Fruit fly (Drosophila melanogaster) whole organism, embryonic: ENCODE measurements around the gene CG7289.
A peak's percentile ranks its signal among the peaks of the same experiment; 100 is the strongest.

Source experiments
- Asciz ChIP-seq: fragments of 200-800 bp; sonication (Bioruptor generic); optimal IDR thresholded peaks from 2 replicates; lab custom pipeline; 2017; ENCODE audit warnings: missing biosample characterization, mild to moderate bottlenecking, missing genetic modification characterization, missing genetic modification reagents
- Awh ChIP-seq: fragments of 200-800 bp; sonication (Bioruptor generic); IDR thresholded peaks from 2 replicates; pipeline ENCODE4, ENCODE4 v1.3.6; 2022; ENCODE audit warnings: missing biosample characterization, missing genetic modification characterization
- B-H2 ChIP-seq: fragments of 200-800 bp; sonication (Bioruptor generic); optimal IDR thresholded peaks from 2 replicates; lab custom pipeline; 2018; ENCODE audit warnings: missing biosample characterization, mild to moderate bottlenecking, missing genetic modification characterization
- Bdp1 ChIP-seq: fragments of 200-800 bp; sonication (Bioruptor generic); optimal IDR thresholded peaks from 3 replicates; lab custom pipeline; 2016; ENCODE audit warnings: missing biosample characterization, missing genetic modification characterization
- CG1024 ChIP-seq: fragments of 200-800 bp; sonication (Bioruptor generic); IDR thresholded peaks from 2 replicates; pipeline ENCODE4 v1.3.6; 2022; ENCODE audit warnings: missing biosample characterization, missing genetic modification characterization
- CG10366 ChIP-seq: fragments of 200-800 bp; sonication (Bioruptor generic); IDR thresholded peaks from 2 replicates; pipeline ENCODE4 v1.3.6; 2022; ENCODE audit warnings: missing biosample characterization, missing genetic modification characterization
- CG10543 ChIP-seq: fragments of 200-800 bp; sonication (Bioruptor generic); optimal IDR thresholded peaks from 3 replicates; lab custom pipeline; 2017; ENCODE audit warnings: missing biosample characterization, mild to moderate bottlenecking, missing genetic modification characterization, moderate library complexity
- CG11456 ChIP-seq: fragments of 200-800 bp; sonication (Bioruptor generic); IDR thresholded peaks from 3 replicates; pipeline ENCODE4 v1.3.6; 2022; ENCODE audit warnings: missing biosample characterization, missing genetic modification characterization
- CG12155 ChIP-seq: fragments of 200-800 bp; sonication (Bioruptor generic); optimal IDR thresholded peaks from 3 replicates; lab custom pipeline; 2016; ENCODE audit warnings: missing biosample characterization, missing genetic modification characterization
- CG12219 ChIP-seq: fragments of 200-800 bp; sonication (Bioruptor generic); optimal IDR thresholded peaks from 3 replicates; lab custom pipeline; 2018; ENCODE audit warnings: missing biosample characterization, mild to moderate bottlenecking, missing genetic modification characterization
- CG13624 ChIP-seq: fragments of 200-800 bp; sonication (Bioruptor generic); optimal IDR thresholded peaks from 2 replicates; lab custom pipeline; 2016; ENCODE audit warnings: missing biosample characterization, missing genetic modification characterization
- CG30431 ChIP-seq: fragments of 200-800 bp; sonication (Bioruptor generic); optimal IDR thresholded peaks from 2 replicates; lab custom pipeline; 2017; ENCODE audit warnings: missing biosample characterization, missing genetic modification characterization
- CG32767 ChIP-seq: fragments of 200-800 bp; sonication (Bioruptor generic); IDR thresholded peaks from 2 replicates; pipeline ENCODE4 v1.3.6; 2022; ENCODE audit warnings: missing biosample characterization, missing genetic modification characterization
- CG4282 ChIP-seq: fragments of 200-800 bp; sonication (Bioruptor generic); optimal IDR thresholded peaks from 2 replicates; lab custom pipeline; 2016; ENCODE audit warnings: missing biosample characterization, missing genetic modification characterization
- CG4360 ChIP-seq: fragments of 200-800 bp; sonication (Bioruptor generic); IDR thresholded peaks from 2 replicates; pipeline ENCODE4 v1.3.6; 2022; ENCODE audit warnings: missing biosample characterization, missing genetic modification characterization
- CG4707 ChIP-seq: fragments of 200-800 bp; sonication (Bioruptor generic); optimal IDR thresholded peaks from 2 replicates; lab custom pipeline; 2018; ENCODE audit warnings: missing biosample characterization, mild to moderate bottlenecking, missing genetic modification characterization, moderate library complexity
- CG6683 ChIP-seq: fragments of 200-800 bp; sonication (Bioruptor generic); optimal IDR thresholded peaks from 2 replicates; lab custom pipeline; 2017; ENCODE audit warnings: missing biosample characterization, mild to moderate bottlenecking, missing genetic modification characterization, missing genetic modification reagents
- CG7839 ChIP-seq: fragments of 200-800 bp; sonication (Bioruptor generic); optimal IDR thresholded peaks from 3 replicates; lab custom pipeline; 2018; ENCODE audit warnings: missing biosample characterization, mild to moderate bottlenecking, missing genetic modification characterization, moderate library complexity
- CG8388 ChIP-seq: fragments of 200-800 bp; sonication (Bioruptor generic); optimal IDR thresholded peaks from 2 replicates; lab custom pipeline; 2019; ENCODE audit warnings: missing biosample characterization, mild to moderate bottlenecking, missing genetic modification characterization, moderate library complexity
- D19B ChIP-seq: fragments of 200-800 bp; sonication (Bioruptor generic); optimal IDR thresholded peaks from 2 replicates; lab custom pipeline; 2017; ENCODE audit warnings: missing biosample characterization, mild to moderate bottlenecking, missing genetic modification characterization
- E2f2 ChIP-seq: fragments of 200-800 bp; sonication (Bioruptor generic); IDR thresholded peaks from 2 replicates; pipeline ENCODE4 v1.3.6; 2022; ENCODE audit warnings: missing biosample characterization, missing genetic modification characterization
- ERR ChIP-seq: fragments of 200-800 bp; sonication (Bioruptor generic); optimal IDR thresholded peaks from 2 replicates; lab custom pipeline; 2016; ENCODE audit warnings: missing biosample characterization, missing genetic modification characterization
- Ets65A ChIP-seq: fragments of 200-800 bp; sonication (Bioruptor generic); peaks from one replicate; lab custom pipeline; 2016; ENCODE audit warnings: missing biosample characterization, missing genetic modification characterization
- Fer3 ChIP-seq: fragments of 200-800 bp; sonication (Bioruptor generic); optimal IDR thresholded peaks from 2 replicates; lab custom pipeline; 2018; ENCODE audit warnings: missing biosample characterization, mild to moderate bottlenecking, missing genetic modification characterization, moderate library complexity
- HHEX ChIP-seq: fragments of 200-800 bp; sonication (Bioruptor generic); optimal IDR thresholded peaks from 3 replicates; lab custom pipeline; 2017; ENCODE audit warnings: missing biosample characterization, mild to moderate bottlenecking, missing genetic modification characterization, missing genetic modification reagents
- HLH54F ChIP-seq: fragments of 200-800 bp; sonication (Bioruptor generic); optimal IDR thresholded peaks from 3 replicates; lab custom pipeline; 2016; ENCODE audit warnings: missing biosample characterization, missing genetic modification characterization
- Hr51 ChIP-seq, 2 experiments: fragments of 200-800 bp; sonication (Bioruptor generic); optimal IDR thresholded peaks; 2 replicates in 1 of 2; 3 replicates in 1 of 2; lab custom pipeline; 2016 to 2018; ENCODE audit warnings: missing biosample characterization in 2 of 2, missing genetic modification characterization in 2 of 2, mild to moderate bottlenecking in 1 of 2, moderate library complexity in 1 of 2
- Hr78 ChIP-seq, 2 experiments: fragments of 200-800 bp in 1 of 2; fragments of >200 bp in 1 of 2; sonication (Bioruptor generic) in 1 of 2; optimal IDR thresholded peaks; 2 replicates each; lab custom pipeline; 2017 to 2019; ENCODE audit warnings: missing biosample characterization in 2 of 2, missing genetic modification characterization in 2 of 2, mild to moderate bottlenecking in 1 of 2, moderate library complexity in 1 of 2
- Mad ChIP-seq: fragments of 200-800 bp; sonication (Bioruptor generic); optimal IDR thresholded peaks from 2 replicates; lab custom pipeline; 2016; ENCODE audit warnings: missing biosample characterization, missing genetic modification characterization
- Myb ChIP-seq: fragments of 200-800 bp; sonication (Bioruptor generic); optimal IDR thresholded peaks from 2 replicates; lab custom pipeline; 2016; ENCODE audit warnings: missing biosample characterization, missing genetic modification characterization
- NFAT ChIP-seq: fragments of 200-800 bp; sonication (Bioruptor generic); IDR thresholded peaks from 2 replicates; pipeline ENCODE4 v1.3.6; 2022; ENCODE audit warnings: missing biosample characterization, missing genetic modification characterization
- Rx ChIP-seq: fragments of 200-800 bp; sonication (Bioruptor generic); IDR thresholded peaks from 2 replicates; pipeline ENCODE4 v1.3.6; 2022; ENCODE audit warnings: missing biosample characterization, missing genetic modification characterization
- Spps ChIP-seq: fragments of 200-800 bp; sonication (Bioruptor generic); optimal IDR thresholded peaks from 2 replicates; lab custom pipeline; 2018; ENCODE audit warnings: missing biosample characterization, mild to moderate bottlenecking, missing genetic modification characterization
- bcd ChIP-seq: fragments of 200-800 bp; sonication (Bioruptor generic); optimal IDR thresholded peaks from 2 replicates; lab custom pipeline; 2017; ENCODE audit warnings: missing biosample characterization, mild to moderate bottlenecking, missing genetic modification characterization
- chinmo ChIP-seq: fragments of 200-800 bp; sonication (Bioruptor generic); IDR thresholded peaks from 4 replicates; pipeline ENCODE4 v1.3.6; 2022; ENCODE audit warnings: missing biosample characterization, missing genetic modification characterization; ENCODE audit not compliant: partially characterized antibody
- dimm ChIP-seq: fragments of 200-800 bp; sonication (Bioruptor generic); IDR thresholded peaks from 2 replicates; pipeline ENCODE4 v1.3.6; 2022; ENCODE audit warnings: missing biosample characterization, missing genetic modification characterization
- fd64A ChIP-seq: fragments of 200-800 bp; sonication (Bioruptor generic); optimal IDR thresholded peaks from 3 replicates; lab custom pipeline; 2018; ENCODE audit warnings: missing biosample characterization, mild to moderate bottlenecking, missing genetic modification characterization
- fru ChIP-seq: fragments of >200 bp; optimal IDR thresholded peaks from 2 replicates; lab custom pipeline; 2017
- ftz-f1 ChIP-seq: fragments of 200-800 bp; sonication (Bioruptor generic); optimal IDR thresholded peaks from 2 replicates; lab custom pipeline; 2016; ENCODE audit warnings: missing biosample characterization, missing genetic modification characterization
- fu2 ChIP-seq: fragments of 200-800 bp; sonication (Bioruptor generic); optimal IDR thresholded peaks from 2 replicates; lab custom pipeline; 2016; ENCODE audit warnings: missing biosample characterization, missing genetic modification characterization
- mam ChIP-seq: fragments of 200-800 bp; sonication (Bioruptor generic); optimal IDR thresholded peaks from 3 replicates; lab custom pipeline; 2016; ENCODE audit warnings: missing biosample characterization, missing genetic modification characterization
- psq ChIP-seq: fragments of 200-800 bp; sonication (Bioruptor generic); optimal IDR thresholded peaks from 2 replicates; lab custom pipeline; 2017; ENCODE audit warnings: missing biosample characterization, missing genetic modification characterization
- ranshi ChIP-seq: fragments of 200-800 bp; sonication (Bioruptor generic); IDR thresholded peaks from 2 replicates; pipeline ENCODE4 v1.3.6; 2022; ENCODE audit warnings: missing biosample characterization, missing genetic modification characterization
- stc ChIP-seq: fragments of 200-800 bp; sonication (Bioruptor generic); IDR thresholded peaks from 2 replicates; pipeline ENCODE4 v1.3.6; 2022; ENCODE audit warnings: missing biosample characterization, missing genetic modification characterization
- stwl ChIP-seq: fragments of 200-800 bp; sonication (Bioruptor generic); optimal IDR thresholded peaks from 3 replicates; lab custom pipeline; 2018; ENCODE audit warnings: missing biosample characterization, mild to moderate bottlenecking, missing genetic modification characterization, moderate library complexity
- tgo ChIP-seq: fragments of 200-800 bp; sonication (Bioruptor generic); IDR thresholded peaks from 3 replicates; pipeline ENCODE4 v1.3.6; 2022; ENCODE audit warnings: missing biosample characterization, missing genetic modification characterization
- tio ChIP-seq: fragments of 200-800 bp; sonication (Bioruptor generic); optimal IDR thresholded peaks from 2 replicates; lab custom pipeline; 2017; ENCODE audit warnings: missing biosample characterization, missing genetic modification characterization, inconsistent platforms
- unpg ChIP-seq: fragments of 200-800 bp; sonication (Bioruptor generic); optimal IDR thresholded peaks from 3 replicates; lab custom pipeline; 2018; ENCODE audit warnings: missing biosample characterization, mild to moderate bottlenecking, missing genetic modification characterization, moderate library complexity
- wek ChIP-seq: fragments of 200-800 bp; sonication (Bioruptor generic); optimal IDR thresholded peaks from 3 replicates; lab custom pipeline; 2018; ENCODE audit warnings: missing biosample characterization, mild to moderate bottlenecking, missing genetic modification characterization, moderate library complexity

The CG7289 gene

DNA sequence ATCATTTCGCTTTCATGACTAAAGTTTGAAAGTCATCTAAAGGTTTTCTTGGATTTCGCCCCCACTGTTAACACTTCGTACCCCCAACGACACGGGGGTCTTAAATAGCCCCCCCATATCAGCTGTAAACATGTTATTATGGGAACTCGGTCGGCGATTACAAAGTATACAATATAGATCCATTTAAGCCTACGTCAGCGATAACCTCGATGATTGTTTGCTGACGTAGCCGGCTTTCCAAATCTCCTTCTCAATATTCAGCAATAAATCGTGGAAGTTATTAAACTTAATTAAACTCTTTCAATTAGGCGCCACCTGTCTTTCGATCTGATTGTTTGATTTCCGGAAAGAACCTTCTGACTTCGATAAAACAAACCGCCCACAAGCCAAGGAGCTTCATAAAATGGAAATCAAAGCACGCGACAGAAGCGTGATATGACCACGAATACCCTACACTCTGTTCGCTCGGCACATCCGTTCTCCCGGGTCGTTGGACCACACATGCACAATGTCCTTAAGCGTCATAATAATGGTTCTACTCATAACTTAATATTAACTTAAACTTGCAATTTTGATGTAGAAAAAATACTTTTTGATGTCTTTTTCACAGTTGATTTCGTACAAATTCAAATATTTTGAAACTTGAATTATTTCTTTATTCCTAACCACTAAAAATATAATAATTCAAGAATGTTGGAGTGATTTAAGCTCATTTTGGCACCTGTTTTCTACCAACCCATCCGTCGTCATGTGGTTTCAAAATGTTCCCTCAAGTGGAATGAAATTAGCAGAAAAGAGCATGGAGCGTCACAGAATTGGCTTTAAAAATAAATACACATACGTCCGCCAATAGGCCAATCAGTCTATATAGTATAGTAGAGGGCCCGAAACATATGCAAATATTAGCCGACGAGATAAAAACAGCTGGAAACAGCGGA lies 4.6 kb downstream of the CG7289 start (continued):
- TF ChIP-seq CG30431 (GFP tag; lab: Kevin White, UChicago) (peak; percentile 13), unpg (GFP tag; lab: Kevin White, UChicago) (peak; percentile 48), stwl (no peak), D19B (GFP tag; lab: Kevin White, UChicago) (peak; percentile 53), Awh (GFP tag; lab: Robert Waterston, UW) (no peak), Fer3 (tag; lab: Kevin White, UChicago) (peak; percentile 38), chinmo (GFP tag; lab: Robert Waterston, UW) (no peak), ERR (GFP tag; lab: Kevin White, UChicago) (peak; percentile 76), CG8388 (GFP tag; lab: Kevin White, UChicago) (no peak), tgo (GFP tag; lab: Robert Waterston, UW) (peak; percentile 41; the same call in 1 of the 3 replicates), CG13624 (GFP tag; lab: Kevin White, UChicago) (peak; percentile 45), Rx (GFP tag; lab: Robert Waterston, UW) (no peak; the same call in 1 of the 2 replicates), CG12219 (GFP tag; lab: Kevin White, UChicago) (peak; percentile 48), Mad (peak; percentile 33), psq (no peak), CG4360 (GFP tag; lab: Robert Waterston, UW) (no peak), Hr78 (GFP tag; optimal IDR thresholded peaks at IDR 0.05; lab: Kevin White, UChicago) (peak in 1 of 2 experiments; percentile 94), tio (GFP tag; lab: Kevin White, UChicago) (no peak), fd64A (no peak), CG32767 (no peak), CG11456 (GFP tag; lab: Robert Waterston, UW) (peak; percentile 75; the same call in 2 of the 3 replicates), CG4282 (GFP tag; lab: Kevin White, UChicago) (no peak), Asciz (GFP tag; lab: Kevin White, UChicago) (peak; percentile 39), fru (no peak), CG7839 (peak; percentile 60), CG1024 (GFP tag; lab: Robert Waterston, UW) (no peak), bcd (GFP tag; lab: Kevin White, UChicago) (peak; percentile 59), Spps (tag; lab: Kevin White, UChicago) (no peak), Bdp1 (peak; percentile 4), CG6683 (GFP tag; lab: Kevin White, UChicago) (no peak), B-H2 (GFP tag; lab: Kevin White, UChicago) (peak; percentile 33), HLH54F (GFP tag; lab: Kevin White, UChicago) (peak; percentile 37), E2f2 (GFP tag; lab: Robert Waterston, UW) (peak; percentile 20; the same call in 1 of the 2 replicates), ranshi (GFP tag; lab: Robert Waterston, UW) (0 out of 2 replicates have a peak, but pooled peaks have one; percentile 24), Hr51 (GFP tag; optimal IDR thresholded peaks at IDR 0.05; lab: Kevin White, UChicago) (peak in 1 of 2 experiments; percentile 67), fu2 (peak; percentile 32), NFAT (GFP tag; lab: Robert Waterston, UW) (peak; percentile 55; the same call in 1 of the 2 replicates), CG4707 (GFP tag; lab: Kevin White, UChicago) (no peak), dimm (GFP tag; lab: Robert Waterston, UW) (no peak), HHEX (GFP tag; lab: Kevin White, UChicago) (peak; percentile 70), ftz-f1 (GFP tag; lab: Kevin White, UChicago) (peak; percentile 74), mam (GFP tag; lab: Kevin White, UChicago) (peak; percentile 42), stc (no peak), Ets65A (GFP tag; lab: Kevin White, UChicago) (peak; percentile 72), CG10366 (GFP tag; lab: Robert Waterston, UW) (peak; percentile 35), CG10543 (peak; percentile 46), CG12155 (GFP tag; lab: Kevin White, UChicago) (peak; percentile 35), wek (GFP tag; lab: Kevin White, UChicago) (no peak), Myb (peak; percentile 48)
